Fruit fly (Drosophila melanogaster) whole organism, embryonic: Measurements from ENCODE around the gene CG32260.

Experiments
- Awh ChIP-seq: fragments of 200-800 bp; sonication (Bioruptor generic); IDR thresholded peaks from 2 replicates; pipeline ENCODE4, ENCODE4 v1.3.6; 2022; ENCODE audit warnings: missing biosample characterization, missing genetic modification characterization
- B-H2 ChIP-seq: fragments of 200-800 bp; sonication (Bioruptor generic); optimal IDR thresholded peaks from 2 replicates; lab custom pipeline; 2018; ENCODE audit warnings: missing biosample characterization, mild to moderate bottlenecking, missing genetic modification characterization
- BEAF-32 ChIP-seq: fragments of 200-800 bp; sonication (Bioruptor generic); optimal IDR thresholded peaks from 3 replicates; lab custom pipeline; 2017; ENCODE audit warnings: missing biosample characterization, missing genetic modification characterization, mild to moderate bottlenecking, moderate library complexity, missing genetic modification reagents
- Bgb ChIP-seq: fragments of 200-800 bp; sonication (Bioruptor generic); IDR thresholded peaks from 2 replicates; pipeline ENCODE4 v1.3.6; 2022; ENCODE audit warnings: missing biosample characterization, missing genetic modification characterization; ENCODE audit not compliant: partially characterized antibody
- C15 ChIP-seq: fragments of 200-800 bp; sonication (Bioruptor generic); IDR thresholded peaks from 3 replicates; pipeline ENCODE4 v1.3.6; 2022; ENCODE audit warnings: missing biosample characterization, missing genetic modification characterization
- CG10431 ChIP-seq: fragments of 200-800 bp; sonication (Bioruptor generic); optimal IDR thresholded peaks from 3 replicates; lab custom pipeline; 2018; ENCODE audit warnings: missing biosample characterization, mild to moderate bottlenecking, missing genetic modification characterization
- CG10979 ChIP-seq: fragments of 200-800 bp; sonication (Bioruptor generic); optimal IDR thresholded peaks from 2 replicates; lab custom pipeline; 2018; ENCODE audit warnings: missing biosample characterization, mild to moderate bottlenecking, missing genetic modification characterization, moderate library complexity
- CG11696 ChIP-seq: fragments of 200-800 bp; sonication (Bioruptor generic); IDR thresholded peaks from 2 replicates; pipeline ENCODE4 v1.3.6; 2022; ENCODE audit warnings: missing biosample characterization, missing genetic modification characterization
- CG12155 ChIP-seq: fragments of 200-800 bp; sonication (Bioruptor generic); optimal IDR thresholded peaks from 3 replicates; lab custom pipeline; 2016; ENCODE audit warnings: missing biosample characterization, missing genetic modification characterization
- CG13287 ChIP-seq: fragments of 200-800 bp; sonication (Bioruptor generic); IDR thresholded peaks from 2 replicates; pipeline ENCODE4 v1.3.6; 2022; ENCODE audit warnings: missing biosample characterization, missing genetic modification characterization; ENCODE audit not compliant: partially characterized antibody
- CG15514 ChIP-seq: fragments of 200-800 bp; sonication (Bioruptor generic); optimal IDR thresholded peaks from 3 replicates; lab custom pipeline; 2017; ENCODE audit warnings: missing biosample characterization, missing genetic modification characterization, mild to moderate bottlenecking, moderate library complexity, missing genetic modification reagents
- CG15696 ChIP-seq: fragments of 200-800 bp; sonication (Bioruptor generic); optimal IDR thresholded peaks from 2 replicates; lab custom pipeline; 2019; ENCODE audit warnings: missing biosample characterization, mild to moderate bottlenecking, missing genetic modification characterization, moderate library complexity
- CG1647 ChIP-seq: fragments of 200-800 bp; sonication (Bioruptor generic); optimal IDR thresholded peaks from 3 replicates; lab custom pipeline; 2016; ENCODE audit warnings: missing biosample characterization, missing genetic modification characterization
- CG17385 ChIP-seq: fragments of 200-800 bp; sonication (Bioruptor generic); optimal IDR thresholded peaks from 3 replicates; lab custom pipeline; 2018; ENCODE audit warnings: missing biosample characterization, mild to moderate bottlenecking, missing genetic modification characterization
- CG18599 ChIP-seq: fragments of 200-800 bp; sonication (Bioruptor generic); optimal IDR thresholded peaks from 3 replicates; lab custom pipeline; 2017; ENCODE audit warnings: missing biosample characterization, missing genetic modification characterization, mild to moderate bottlenecking, moderate library complexity, missing genetic modification reagents
- CG18619 ChIP-seq: fragments of 200-800 bp; sonication (Bioruptor generic); optimal IDR thresholded peaks from 3 replicates; lab custom pipeline; 2017; ENCODE audit warnings: missing biosample characterization, mild to moderate bottlenecking, missing genetic modification characterization
- CG31388 ChIP-seq: fragments of 200-800 bp; sonication (Bioruptor generic); optimal IDR thresholded peaks from 2 replicates; lab custom pipeline; 2016; ENCODE audit warnings: missing biosample characterization, missing genetic modification characterization
- CG4424 ChIP-seq: fragments of 200-800 bp; sonication (Bioruptor generic); optimal IDR thresholded peaks from 3 replicates; lab custom pipeline; 2016; ENCODE audit warnings: missing biosample characterization, missing genetic modification characterization
- CG6765 ChIP-seq: fragments of 200-800 bp; sonication (Bioruptor generic); optimal IDR thresholded peaks from 3 replicates; lab custom pipeline; 2017; ENCODE audit warnings: missing biosample characterization, mild to moderate bottlenecking, missing genetic modification characterization
- CG6791 ChIP-seq: fragments of 200-800 bp; sonication (Bioruptor generic); IDR thresholded peaks from 3 replicates; pipeline ENCODE4 v1.3.6; 2022; ENCODE audit warnings: missing biosample characterization, missing genetic modification characterization; ENCODE audit not compliant: partially characterized antibody
- CG7987 ChIP-seq: fragments of 200-800 bp; sonication (Bioruptor generic); optimal IDR thresholded peaks from 2 replicates; lab custom pipeline; 2018; ENCODE audit warnings: missing biosample characterization, mild to moderate bottlenecking, missing genetic modification characterization, moderate library complexity
- CG9215 ChIP-seq: fragments of 200-800 bp; sonication (Bioruptor generic); IDR thresholded peaks from 2 replicates; pipeline ENCODE4 v1.3.6; 2022; ENCODE audit warnings: missing biosample characterization, missing genetic modification characterization
- CG9876 ChIP-seq: fragments of 200-800 bp; sonication (Bioruptor generic); optimal IDR thresholded peaks from 2 replicates; lab custom pipeline; 2016; ENCODE audit warnings: missing biosample characterization, missing genetic modification characterization
- CHES-1-like ChIP-seq: fragments of 200-800 bp; sonication (Bioruptor generic); optimal IDR thresholded peaks from 2 replicates; lab custom pipeline; 2016; ENCODE audit warnings: missing biosample characterization, missing genetic modification characterization
- Deaf1 ChIP-seq: fragments of 200-800 bp; optimal IDR thresholded peaks from 3 replicates; lab custom pipeline; 2019; ENCODE audit warnings: missing biosample characterization, mild to moderate bottlenecking, missing genetic modification characterization, moderate library complexity
- Dip2 ChIP-seq: fragments of 200-800 bp; sonication (Bioruptor generic); IDR thresholded peaks from 2 replicates; pipeline ENCODE4 v1.3.6; 2022; ENCODE audit warnings: missing biosample characterization, missing genetic modification characterization
- Gsc ChIP-seq: fragments of 200-800 bp; sonication (Bioruptor generic); IDR thresholded peaks from 2 replicates; pipeline ENCODE4 v1.3.6; 2022; ENCODE audit warnings: missing biosample characterization, missing genetic modification characterization
- Hmx ChIP-seq: fragments of 200-800 bp; sonication (Bioruptor generic); optimal IDR thresholded peaks from 2 replicates; lab custom pipeline; 2016; ENCODE audit warnings: missing biosample characterization, missing genetic modification characterization
- Mad ChIP-seq: fragments of 200-800 bp; sonication (Bioruptor generic); optimal IDR thresholded peaks from 2 replicates; lab custom pipeline; 2016; ENCODE audit warnings: missing biosample characterization, missing genetic modification characterization
- Med ChIP-seq: fragments of 200-800 bp; sonication (Bioruptor generic); peaks from one replicate; lab custom pipeline; 2016; ENCODE audit warnings: missing biosample characterization, missing genetic modification characterization, mild to moderate bottlenecking, inconsistent platforms, moderate library complexity
- Oli ChIP-seq: fragments of 200-800 bp; sonication (Bioruptor generic); optimal IDR thresholded peaks from 2 replicates; lab custom pipeline; 2018; ENCODE audit warnings: missing biosample characterization, mild to moderate bottlenecking, missing genetic modification characterization, moderate library complexity
- Scr ChIP-seq: fragments of 200-800 bp; sonication (Bioruptor generic); IDR thresholded peaks from 2 replicates; pipeline ENCODE4 v1.3.6; 2022; ENCODE audit warnings: missing biosample characterization, missing genetic modification characterization; ENCODE audit not compliant: partially characterized antibody
- Spps ChIP-seq: fragments of 200-800 bp; sonication (Bioruptor generic); optimal IDR thresholded peaks from 2 replicates; lab custom pipeline; 2018; ENCODE audit warnings: missing biosample characterization, mild to moderate bottlenecking, missing genetic modification characterization
- abd-A ChIP-seq: fragments of 200-800 bp; sonication (Bioruptor generic); optimal IDR thresholded peaks from 3 replicates; lab custom pipeline; 2019; ENCODE audit warnings: missing biosample characterization, mild to moderate bottlenecking, missing genetic modification characterization, moderate library complexity
- aop ChIP-seq: fragments of 200-800 bp; sonication (Bioruptor generic); IDR thresholded peaks from 2 replicates; pipeline ENCODE4 v1.3.6; 2022; ENCODE audit warnings: missing biosample characterization, missing genetic modification characterization
- caup ChIP-seq: fragments of 200-800 bp; sonication (Bioruptor generic); optimal IDR thresholded peaks from 3 replicates; lab custom pipeline; 2017; ENCODE audit warnings: missing biosample characterization, mild to moderate bottlenecking, missing genetic modification characterization, moderate library complexity; ENCODE audit not compliant: severe bottlenecking
- crol ChIP-seq: fragments of 200-800 bp; sonication (Bioruptor generic); IDR thresholded peaks from 2 replicates; pipeline ENCODE4 v1.3.6; 2022; ENCODE audit warnings: missing biosample characterization, missing genetic modification characterization
- eyg ChIP-seq: fragments of 200-800 bp; sonication (Bioruptor generic); optimal IDR thresholded peaks from 3 replicates; lab custom pipeline; 2016; ENCODE audit warnings: missing biosample characterization, missing genetic modification characterization
- ftz-f1 ChIP-seq: fragments of 200-800 bp; sonication (Bioruptor generic); optimal IDR thresholded peaks from 2 replicates; lab custom pipeline; 2016; ENCODE audit warnings: missing biosample characterization, missing genetic modification characterization
- kah ChIP-seq: fragments of 200-800 bp; sonication (Bioruptor generic); optimal IDR thresholded peaks from 2 replicates; lab custom pipeline; 2018; ENCODE audit warnings: missing biosample characterization, mild to moderate bottlenecking, missing genetic modification characterization
- lov ChIP-seq, 2 experiments: fragments of 200-800 bp in 1 of 2; fragments of >200 bp in 1 of 2; sonication (Bioruptor generic) in 1 of 2; IDR thresholded peaks in 1 of 2; optimal IDR thresholded peaks in 1 of 2; 2 replicates in 1 of 2; 3 replicates in 1 of 2; pipeline versions ENCODE4 v1.3.6 to Lab custom; 2017 to 2022; ENCODE audit warnings: missing biosample characterization in 1 of 2, missing genetic modification characterization in 1 of 2
- pb ChIP-seq: fragments of 200-800 bp; sonication (Bioruptor generic); optimal IDR thresholded peaks from 3 replicates; lab custom pipeline; 2016; ENCODE audit warnings: missing biosample characterization, missing genetic modification characterization
- prd ChIP-seq, 3 experiments: fragments of >200 bp in 2 of 3; fragments of 200-800 bp in 1 of 3; sonication (Bioruptor generic) in 1 of 3; optimal IDR thresholded peaks in 2 of 3; IDR thresholded peaks in 1 of 3; 2 replicates in 2 of 3; 3 replicates in 1 of 3; pipeline versions ENCODE4 v1.3.6 to Lab custom; 2017 to 2022; ENCODE audit warnings: missing biosample characterization in 1 of 3, missing genetic modification characterization in 1 of 3
- rib ChIP-seq: fragments of 200-800 bp; sonication (Bioruptor generic); IDR thresholded peaks from 2 replicates; pipeline ENCODE4 v1.3.6; 2022; ENCODE audit warnings: missing biosample characterization, missing genetic modification characterization
- salm ChIP-seq: fragments of 200-800 bp; sonication (Bioruptor generic); optimal IDR thresholded peaks from 2 replicates; lab custom pipeline; 2018; ENCODE audit warnings: missing biosample characterization, mild to moderate bottlenecking, missing genetic modification characterization
- scrt ChIP-seq: fragments of 200-800 bp; sonication (Bioruptor generic); optimal IDR thresholded peaks from 2 replicates; lab custom pipeline; 2018; ENCODE audit warnings: missing biosample characterization, mild to moderate bottlenecking, missing genetic modification characterization, moderate library complexity
- stwl ChIP-seq: fragments of 200-800 bp; sonication (Bioruptor generic); optimal IDR thresholded peaks from 3 replicates; lab custom pipeline; 2018; ENCODE audit warnings: missing biosample characterization, mild to moderate bottlenecking, missing genetic modification characterization, moderate library complexity
- vvl ChIP-seq: fragments of 200-800 bp; sonication (Bioruptor generic); IDR thresholded peaks from 2 replicates; pipeline ENCODE4 v1.3.6; 2022; ENCODE audit warnings: missing biosample characterization, missing genetic modification characterization
- yki ChIP-seq: fragments of >200 bp; optimal IDR thresholded peaks from 3 replicates; lab custom pipeline; 2018
- zen2 ChIP-seq: fragments of 200-800 bp; sonication (Bioruptor generic); IDR thresholded peaks from 3 replicates; pipeline ENCODE4 v1.3.6; 2022; ENCODE audit warnings: missing biosample characterization, missing genetic modification characterization; ENCODE audit not compliant: partially characterized antibody

The CG32260 gene

DNA sequence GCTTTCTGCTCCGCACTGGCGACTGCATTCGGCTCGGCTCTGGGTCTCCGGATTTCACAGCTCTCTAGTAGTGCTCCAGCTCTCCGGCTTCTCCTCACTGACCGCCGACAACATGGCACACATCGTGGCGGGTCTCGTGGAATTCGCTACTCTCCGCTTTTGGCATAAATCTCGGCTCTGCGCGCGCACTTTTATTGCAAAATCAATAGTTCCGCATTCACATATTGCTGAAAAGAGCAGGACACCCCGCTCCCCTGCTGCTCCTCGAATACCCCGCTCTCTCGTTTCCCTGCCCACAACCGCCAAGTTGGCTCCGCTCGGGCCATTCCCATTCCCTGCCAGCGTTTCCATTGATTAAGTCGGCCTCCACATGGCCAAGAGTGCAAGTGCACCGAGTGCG lies 43.1 kb downstream of the CG32260 start (continued):
- peak; percentile 77 for TF ChIP-seq abd-A (tag; lab: Kevin White, UChicago)
- no peak for TF ChIP-seq C15
- 0 out of 2 replicates have a peak, but pooled peaks have one; percentile 30 for TF ChIP-seq rib (GFP tag; lab: Robert Waterston, UW)
- TF ChIP-seq Mad (GFP tag; lab: Kevin White, UChicago), result peak; percentile 30
- TF ChIP-seq CG7987 (GFP tag; lab: Kevin White, UChicago), result no peak
- no peak for TF ChIP-seq CHES-1-like
- TF ChIP-seq prd (optimal IDR thresholded peaks at IDR 0.05; lab: Kevin White, UChicago), result no peak
- no peak for TF ChIP-seq prd (GFP tag; IDR thresholded peaks at IDR 0.05; lab: Robert Waterston, UW)
- TF ChIP-seq CG10979 (tag; lab: Kevin White, UChicago), result no peak
- TF ChIP-seq crol (GFP tag; lab: Robert Waterston, UW), result peak; percentile 86
- TF ChIP-seq CG11696 (GFP tag; lab: Robert Waterston, UW), result no peak
- TF ChIP-seq CG15514 (GFP tag; lab: Kevin White, UChicago), result peak; percentile 39
- TF ChIP-seq CG9215, result no peak
- TF ChIP-seq CG9876 (GFP tag; lab: Kevin White, UChicago), result no peak
- TF ChIP-seq Scr (GFP tag; lab: Robert Waterston, UW), result 0 out of 2 replicates have a peak, but pooled peaks have one; percentile 14
- no peak for TF ChIP-seq caup (GFP tag; lab: Kevin White, UChicago)
- TF ChIP-seq CG15696 (tag; lab: Kevin White, UChicago), result no peak
- peak; percentile 0 for TF ChIP-seq scrt (GFP tag; lab: Kevin White, UChicago)
- TF ChIP-seq Oli, result no peak
- TF ChIP-seq CG18619 (GFP tag; lab: Kevin White, UChicago), result no peak
- TF ChIP-seq CG17385, result no peak
- peak; percentile 49 for TF ChIP-seq Med (GFP tag; lab: Kevin White, UChicago)
- peak; percentile 19; the same call in 1 of the 2 replicates for TF ChIP-seq Bgb (GFP tag; lab: Robert Waterston, UW)
- TF ChIP-seq CG6791 (GFP tag; lab: Robert Waterston, UW), result no peak
- no peak for TF ChIP-seq CG6765 (GFP tag; lab: Kevin White, UChicago)
- TF ChIP-seq pb (GFP tag; lab: Kevin White, UChicago), result no peak
- TF ChIP-seq zen2 (GFP tag; lab: Robert Waterston, UW), result no peak
- TF ChIP-seq BEAF-32, result no peak
- no peak for TF ChIP-seq salm (tag; lab: Kevin White, UChicago)
- TF ChIP-seq CG31388 (GFP tag; lab: Kevin White, UChicago), result no peak
- peak; percentile 80 for TF ChIP-seq Deaf1 (tag; lab: Kevin White, UChicago)
- TF ChIP-seq Hmx (GFP tag; lab: Kevin White, UChicago), result no peak
- TF ChIP-seq Dip2 (GFP tag; lab: Robert Waterston, UW), result no peak
- TF ChIP-seq, all 482 proteins: peak for 18

DNA sequence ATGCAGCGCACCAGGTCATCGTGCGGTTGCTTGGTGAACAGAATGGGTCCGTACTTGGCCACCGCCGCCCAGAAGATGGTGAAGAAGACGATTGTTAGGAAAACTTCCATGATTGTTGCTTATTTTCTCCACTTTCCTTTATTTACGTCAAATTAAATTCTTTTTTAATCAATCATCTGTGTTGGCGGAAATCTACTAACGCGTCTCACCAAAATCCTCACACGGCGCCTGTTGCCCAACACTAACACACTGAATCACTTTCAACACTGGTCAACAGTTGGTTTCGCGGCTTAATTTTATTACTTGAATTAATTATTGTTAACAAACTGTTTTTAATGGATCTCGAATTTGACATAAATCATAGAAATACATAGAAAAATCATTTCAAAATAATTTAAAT lies 44.5 kb downstream of the CG32260 start, which contains the start of gene VhaM9.7-c:
TSS of gene VhaM9.7-c (minus strand) at position 207 of the 400 bp plus-strand sequence.
- TF ChIP-seq yki (lab: Kevin White, UChicago), result no peak
- peak; percentile 70 for TF ChIP-seq B-H2 (GFP tag; lab: Kevin White, UChicago)
- no peak for TF ChIP-seq Awh (GFP tag; lab: Robert Waterston, UW)
- TF ChIP-seq scrt (GFP tag; lab: Kevin White, UChicago), result peak; percentile 54
- TF ChIP-seq Gsc, result no peak
- TF ChIP-seq aop (GFP tag; lab: Robert Waterston, UW), result no peak
- TF ChIP-seq ftz-f1 (GFP tag; lab: Kevin White, UChicago), result no peak
- no peak for TF ChIP-seq CG10431 (GFP tag; lab: Kevin White, UChicago)
- TF ChIP-seq CG13287 (GFP tag; lab: Robert Waterston, UW), result peak; percentile 55
- TF ChIP-seq CG4424 (GFP tag; lab: Kevin White, UChicago), result peak; percentile 30
- TF ChIP-seq vvl (GFP tag; lab: Robert Waterston, UW), result peak; percentile 65
- peak; percentile 28 for TF ChIP-seq CG12155 (GFP tag; lab: Kevin White, UChicago)
- peak; percentile 6 for TF ChIP-seq CG1647 (GFP tag; lab: Kevin White, UChicago)
- peak; percentile 28 for TF ChIP-seq CG18599
- no peak for TF ChIP-seq lov (optimal IDR thresholded peaks at IDR 0.05; lab: Kevin White, UChicago)
- TF ChIP-seq lov (GFP tag; IDR thresholded peaks at IDR 0.05; lab: Robert Waterston, UW), result no peak
- no peak for TF ChIP-seq Spps (tag; lab: Kevin White, UChicago)
- TF ChIP-seq kah (GFP tag; lab: Kevin White, UChicago), result peak; percentile 3
- no peak for TF ChIP-seq eyg (GFP tag; lab: Kevin White, UChicago)
- TF ChIP-seq stwl, result peak; percentile 96
